Fruit fly (Drosophila melanogaster): ENCODE data around the gene CG3097.
A peak's percentile ranks its signal among the peaks of the same experiment; 100 is the strongest.

CG3097 gene

dm6 chrX:5786559-5786958 lies 16.0 kb upstream of the CG3097 start (continued):
- peak; percentile 79 for TF ChIP-seq achi (GFP tag; optimal IDR thresholded peaks at IDR 0.05)
- no peak for TF ChIP-seq ss (GFP tag; optimal IDR thresholded peaks at IDR 0.05)
- TF ChIP-seq dac (GFP tag; optimal IDR thresholded peaks at IDR 0.05) = peak; percentile 62
- TF ChIP-seq Sox15 (GFP tag; optimal IDR thresholded peaks at IDR 0.05) = peak; percentile 32
- peak; percentile 82 for TF ChIP-seq Lpt (GFP tag; optimal IDR thresholded peaks at IDR 0.05)
- TF ChIP-seq spab (GFP tag; optimal IDR thresholded peaks at IDR 0.05) = no peak
- peak; percentile 88 for TF ChIP-seq Hr4 (GFP tag; optimal IDR thresholded peaks at IDR 0.05)
- no peak for TF ChIP-seq cyc (GFP tag; optimal IDR thresholded peaks at IDR 0.05)
- peak; percentile 93 for TF ChIP-seq CG15336 (GFP tag; IDR thresholded peaks at IDR 0.05)
- peak; percentile 71 for TF ChIP-seq svp (GFP tag)
- TF ChIP-seq CG11294 (GFP tag; IDR thresholded peaks at IDR 0.05) = peak; percentile 71
- TF ChIP-seq Eip78C (GFP tag) = peak; percentile 89
- peak; percentile 4 for TF ChIP-seq Ets21C (GFP tag; optimal IDR thresholded peaks at IDR 0.05)
- peak; percentile 11 for TF ChIP-seq Eip93F (GFP tag; optimal IDR thresholded peaks at IDR 0.05)
- TF ChIP-seq CG3032 (tag; optimal IDR thresholded peaks at IDR 0.05) = no peak
- peak; percentile 70 for TF ChIP-seq acj6 (GFP tag; optimal IDR thresholded peaks at IDR 0.05)
- TF ChIP-seq dsx (GFP tag; optimal IDR thresholded peaks at IDR 0.05; ENCODE audit: poor library complexity, severe bottlenecking) = no peak

dm6 chrX:5783260-5784040 lies 12.9 kb upstream of the CG3097 start:
- TF ChIP-seq OdsH (GFP tag; optimal IDR thresholded peaks at IDR 0.05) (peak; percentile 70), acj6 (GFP tag; optimal IDR thresholded peaks at IDR 0.05) (peak; percentile 73), CG6792 (GFP tag; optimal IDR thresholded peaks at IDR 0.05) (peak; percentile 79), CG16779 (tag; optimal IDR thresholded peaks at IDR 0.05) (no peak), CG34406 (GFP tag; optimal IDR thresholded peaks at IDR 0.05) (peak; percentile 63), CG9139 (GFP tag; optimal IDR thresholded peaks at IDR 0.05) (no peak), topi (GFP tag; optimal IDR thresholded peaks at IDR 0.05) (peak; percentile 71), ss (GFP tag; optimal IDR thresholded peaks at IDR 0.05) (peak; percentile 14 to 19), CG10631 (GFP tag; optimal IDR thresholded peaks at IDR 0.05) (peak; percentile 58), Sox15 (GFP tag; optimal IDR thresholded peaks at IDR 0.05) (peak; percentile 50), dac (GFP tag; optimal IDR thresholded peaks at IDR 0.05) (peak; percentile 64), Ets21C (GFP tag; optimal IDR thresholded peaks at IDR 0.05) (peak; percentile 51), Met (GFP tag; optimal IDR thresholded peaks at IDR 0.05) (peak; percentile 82), Eip93F (GFP tag; optimal IDR thresholded peaks at IDR 0.05) (peak; percentile 5), Blimp-1 (GFP tag; optimal IDR thresholded peaks at IDR 0.05) (peak; percentile 82), dsx (GFP tag; optimal IDR thresholded peaks at IDR 0.05; ENCODE audit: poor library complexity, severe bottlenecking) (no peak), Sox14 (GFP tag; optimal IDR thresholded peaks at IDR 0.05) (peak; percentile 69), esn (GFP tag; optimal IDR thresholded peaks at IDR 0.05) (peak; percentile 84), Eip78C (GFP tag) (peak; percentile 90), CG11294 (GFP tag; IDR thresholded peaks at IDR 0.05) (no peak), eg (GFP tag; IDR thresholded peaks at IDR 0.05) (peak; percentile 71; the same call in 2 of the 3 replicates), Hr4 (GFP tag; optimal IDR thresholded peaks at IDR 0.05) (peak; percentile 78), CG4318 (GFP tag; optimal IDR thresholded peaks at IDR 0.05) (peak; percentile 74), pdm3 (GFP tag; optimal IDR thresholded peaks at IDR 0.05) (peak; percentile 74), CG8119 (GFP tag; IDR thresholded peaks at IDR 0.05) (peak; percentile 85), CG32006 (GFP tag; optimal IDR thresholded peaks at IDR 0.05) (peak; percentile 89), achi (GFP tag; optimal IDR thresholded peaks at IDR 0.05) (peak; percentile 61), CG31627 (GFP tag; optimal IDR thresholded peaks at IDR 0.05) (peak; percentile 69), CG3032 (tag; optimal IDR thresholded peaks at IDR 0.05) (no peak), salr (GFP tag; optimal IDR thresholded peaks at IDR 0.05) (peak; percentile 11 to 13), cyc (GFP tag; optimal IDR thresholded peaks at IDR 0.05) (peak; percentile 46), CG6808 (GFP tag; optimal IDR thresholded peaks at IDR 0.05) (peak; percentile 35), fkh (GFP tag; optimal IDR thresholded peaks at IDR 0.05) (no peak), CG6163 (GFP tag; IDR thresholded peaks at IDR 0.05) (peak; percentile 72; the same call in 2 of the 3 replicates), Eip75B (GFP tag; optimal IDR thresholded peaks at IDR 0.05) (peak; percentile 58), Smox (GFP tag; optimal IDR thresholded peaks at IDR 0.05) (peak; percentile 76), CG7368 (GFP tag; optimal IDR thresholded peaks at IDR 0.05) (peak; percentile 12), CG11902 (GFP tag; optimal IDR thresholded peaks at IDR 0.05) (peak; percentile 11), CG8319 (GFP tag; optimal IDR thresholded peaks at IDR 0.05) (peak; percentile 23), fd59A (GFP tag; optimal IDR thresholded peaks at IDR 0.05) (peak; percentile 37), Ets96B (tag; optimal IDR thresholded peaks at IDR 0.05) (peak; percentile 44), fd85E (GFP tag; optimal IDR thresholded peaks at IDR 0.05) (no peak), Lpt (GFP tag; optimal IDR thresholded peaks at IDR 0.05) (peak; percentile 66)
